Worm (Caenorhabditis elegans) whole organism, L4/young adult: ENCODE results near the gene glp-1.

Experiments used
- W03F9.2 ChIP-seq: fragments of 150-350 bp; optimal IDR thresholded peaks from 2 replicates; lab custom pipeline; 2014; ENCODE audit warnings: missing biosample characterization, missing genetic modification characterization
- dao-5 ChIP-seq: sonication (generic microtip); optimal IDR thresholded peaks from 2 replicates; lab custom pipeline; 2016; ENCODE audit warnings: missing genotype, missing genetic modification characterization, moderate library complexity, missing compliant biosample characterization
- him-1 ChIP-seq: sonication (generic microtip); optimal IDR thresholded peaks from 2 replicates; lab custom pipeline; 2016; ENCODE audit warnings: missing genotype, missing genetic modification reagents, missing genetic modification characterization, missing compliant biosample characterization

DNA sequence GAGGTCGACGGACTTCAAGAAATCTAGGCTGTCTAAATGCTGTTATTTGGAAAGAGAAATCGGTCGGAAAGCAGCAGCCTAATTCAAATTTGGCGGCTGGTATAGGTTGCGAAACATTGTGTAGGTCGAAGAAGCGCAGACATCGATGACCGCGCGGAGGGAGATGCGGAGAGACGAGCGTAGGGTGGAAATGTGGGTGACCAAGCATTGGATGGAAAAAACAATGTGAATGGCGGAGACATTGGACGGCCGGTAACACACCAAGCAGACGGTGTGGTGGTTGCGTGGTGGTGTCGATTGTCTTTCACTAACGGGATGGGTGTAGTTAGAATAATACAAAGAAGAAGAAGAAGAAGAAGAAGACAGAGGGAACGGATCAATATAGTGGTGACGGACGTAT, 20.4 kb downstream of the glp-1 start:
- TF ChIP-seq W03F9.2 (tag; lab: Kevin White, UChicago) (no peak), dao-5 (tag; lab: Kevin White, UChicago) (no peak), him-1 (no peak)
